Fruit fly (Drosophila melanogaster) whole organism: ENCODE data around the gene Sytalpha.

Source experiments
- CG8478 ChIP-seq: fragments of >200 bp; optimal IDR thresholded peaks from 2 replicates; lab custom pipeline; 2018; ENCODE audit warnings: inconsistent platforms
- Dll ChIP-seq: fragments of >200 bp; optimal IDR thresholded peaks from 2 replicates; lab custom pipeline; 2017
- EcR ChIP-seq, 2 experiments: fragments of >200 bp; optimal IDR thresholded peaks; 2 replicates each; lab custom pipeline; 2017; ENCODE audit warnings: missing biosample characterization in 2 of 2, missing genetic modification characterization in 2 of 2, missing genetic modification reagents in 2 of 2
- pan ChIP-seq: fragments of >200 bp; optimal IDR thresholded peaks from 2 replicates; lab custom pipeline; 2017
- psq ChIP-seq: fragments of >200 bp; optimal IDR thresholded peaks from 2 replicates; lab custom pipeline; 2017
- usp ChIP-seq: fragments of >200 bp; optimal IDR thresholded peaks from 2 replicates; lab custom pipeline; 2017; ENCODE audit warnings: missing biosample characterization, missing genetic modification characterization, mixed read lengths

DNA sequence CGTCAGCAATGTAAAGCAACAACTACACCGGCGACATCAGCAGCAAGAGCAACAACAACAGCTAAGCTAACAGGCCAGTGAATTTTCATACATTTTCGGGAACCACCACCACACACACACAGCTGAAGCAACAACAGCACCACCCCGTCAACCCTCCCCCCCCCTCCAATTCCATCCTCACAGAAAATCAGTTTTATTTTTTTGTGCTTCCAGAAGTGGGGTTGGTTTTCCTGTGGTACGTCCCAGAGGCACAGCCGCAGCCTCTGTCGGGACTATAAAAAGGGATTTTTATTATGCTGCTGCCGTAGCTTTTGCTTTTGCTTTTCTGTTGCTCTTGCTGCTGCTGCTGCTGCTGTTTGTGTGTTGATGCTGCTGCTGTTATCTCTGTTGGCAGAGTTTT, 32.8 kb upstream of the Sytalpha start:
- TF ChIP-seq Dll (lab: Kevin White, UChicago) (no peak), psq (lab: Kevin White, UChicago) (no peak), usp (GFP tag; lab: Kevin White, UChicago) (no peak), EcR (GFP tag; optimal IDR thresholded peaks at IDR 0.05; lab: Kevin White, UChicago) (no peak), CG8478 (lab: Kevin White, UChicago) (no peak), pan (lab: Kevin White, UChicago) (no peak)
